Fruit fly (Drosophila melanogaster) whole organism, embryonic: ENCODE data around the gene roq.

ENCODE experiments used
- Awh ChIP-seq: fragments of 200-800 bp; sonication (Bioruptor generic); IDR thresholded peaks from 2 replicates; pipeline ENCODE4, ENCODE4 v1.3.6; 2022; ENCODE audit warnings: missing biosample characterization, missing genetic modification characterization
- BtbVII ChIP-seq: fragments of 200-800 bp; sonication (Bioruptor generic); optimal IDR thresholded peaks from 3 replicates; lab custom pipeline; 2017; ENCODE audit warnings: missing biosample characterization, mild to moderate bottlenecking, missing genetic modification characterization
- CG10959 ChIP-seq: fragments of 200-800 bp; sonication (Bioruptor generic); IDR thresholded peaks from 2 replicates; pipeline ENCODE4 v1.3.6; 2022; ENCODE audit warnings: missing biosample characterization, missing genetic modification characterization
- CG11723 ChIP-seq: fragments of 200-800 bp; sonication (Bioruptor generic); optimal IDR thresholded peaks from 2 replicates; lab custom pipeline; 2017; ENCODE audit warnings: missing biosample characterization, mild to moderate bottlenecking, missing genetic modification characterization
- CG12071 ChIP-seq: fragments of 200-800 bp; sonication (Bioruptor generic); optimal IDR thresholded peaks from 3 replicates; lab custom pipeline; 2018; ENCODE audit warnings: missing biosample characterization, mild to moderate bottlenecking, missing genetic modification characterization
- CG14667 ChIP-seq: fragments of 200-800 bp; sonication (Bioruptor generic); IDR thresholded peaks from 2 replicates; pipeline ENCODE4 v1.3.6; 2022; ENCODE audit warnings: missing biosample characterization, missing genetic modification characterization
- CG15073 ChIP-seq: fragments of 200-800 bp; sonication (Bioruptor generic); optimal IDR thresholded peaks from 2 replicates; lab custom pipeline; 2016; ENCODE audit warnings: missing biosample characterization, missing genetic modification characterization
- CG1603 ChIP-seq: fragments of 200-800 bp; sonication (Bioruptor generic); optimal IDR thresholded peaks from 2 replicates; lab custom pipeline; 2019; ENCODE audit warnings: missing biosample characterization, mild to moderate bottlenecking, missing genetic modification characterization, moderate library complexity
- CG16815 ChIP-seq: fragments of 200-800 bp; sonication (Bioruptor generic); optimal IDR thresholded peaks from 3 replicates; lab custom pipeline; 2017; ENCODE audit warnings: missing biosample characterization, mild to moderate bottlenecking, missing genetic modification characterization
- CG18262 ChIP-seq: fragments of 200-800 bp; optimal IDR thresholded peaks from 3 replicates; lab custom pipeline; 2019; ENCODE audit warnings: missing biosample characterization, mild to moderate bottlenecking, missing genetic modification characterization, moderate library complexity
- CG1832 ChIP-seq: fragments of 200-800 bp; sonication (Bioruptor generic); optimal IDR thresholded peaks from 2 replicates; lab custom pipeline; 2017; ENCODE audit warnings: missing biosample characterization, mild to moderate bottlenecking, missing genetic modification characterization, inconsistent platforms
- CG30431 ChIP-seq: fragments of 200-800 bp; sonication (Bioruptor generic); optimal IDR thresholded peaks from 2 replicates; lab custom pipeline; 2017; ENCODE audit warnings: missing biosample characterization, missing genetic modification characterization
- CG3726 ChIP-seq: fragments of 200-800 bp; sonication (Bioruptor generic); IDR thresholded peaks from 3 replicates; pipeline ENCODE4, ENCODE4 v1.3.6; 2022; ENCODE audit warnings: missing biosample characterization, missing genetic modification characterization
- CG3995 ChIP-seq: fragments of 200-800 bp; sonication (Bioruptor generic); optimal IDR thresholded peaks from 3 replicates; lab custom pipeline; 2016; ENCODE audit warnings: missing biosample characterization, missing genetic modification characterization
- CG4730 ChIP-seq: fragments of 200-800 bp; sonication (Bioruptor generic); IDR thresholded peaks from 2 replicates; pipeline ENCODE4 v1.3.6; 2022; ENCODE audit warnings: missing biosample characterization, missing genetic modification characterization
- CG5245 ChIP-seq: fragments of 200-800 bp; sonication (Bioruptor generic); optimal IDR thresholded peaks from 3 replicates; lab custom pipeline; 2016; ENCODE audit warnings: missing biosample characterization, missing genetic modification characterization
- CG6175 ChIP-seq: fragments of 200-800 bp; sonication (Bioruptor generic); IDR thresholded peaks from 3 replicates; pipeline ENCODE4 v1.3.6; 2022; ENCODE audit warnings: missing biosample characterization, missing genetic modification characterization
- CG7745 ChIP-seq: fragments of 200-800 bp; sonication (Bioruptor generic); optimal IDR thresholded peaks from 2 replicates; lab custom pipeline; 2018; ENCODE audit warnings: missing biosample characterization, mild to moderate bottlenecking, missing genetic modification characterization, moderate library complexity
- CG9437 ChIP-seq: fragments of 200-800 bp; sonication (Bioruptor generic); optimal IDR thresholded peaks from 2 replicates; lab custom pipeline; 2018; ENCODE audit warnings: missing biosample characterization, mild to moderate bottlenecking, missing genetic modification characterization
- Camta ChIP-seq: fragments of 200-800 bp; sonication (Bioruptor generic); optimal IDR thresholded peaks from 2 replicates; lab custom pipeline; 2016; ENCODE audit warnings: missing biosample characterization, missing genetic modification characterization
- Dip2 ChIP-seq: fragments of 200-800 bp; sonication (Bioruptor generic); IDR thresholded peaks from 2 replicates; pipeline ENCODE4 v1.3.6; 2022; ENCODE audit warnings: missing biosample characterization, missing genetic modification characterization
- HLH3B ChIP-seq: fragments of 200-800 bp; sonication (Bioruptor generic); IDR thresholded peaks from 2 replicates; pipeline ENCODE4 v1.3.6; 2022; ENCODE audit warnings: missing biosample characterization, missing genetic modification characterization
- HLH54F ChIP-seq: fragments of 200-800 bp; sonication (Bioruptor generic); optimal IDR thresholded peaks from 3 replicates; lab custom pipeline; 2016; ENCODE audit warnings: missing biosample characterization, missing genetic modification characterization
- Hr51 ChIP-seq, 2 experiments: fragments of 200-800 bp; sonication (Bioruptor generic); optimal IDR thresholded peaks; 2 replicates in 1 of 2; 3 replicates in 1 of 2; lab custom pipeline; 2016 to 2018; ENCODE audit warnings: missing biosample characterization in 2 of 2, missing genetic modification characterization in 2 of 2, mild to moderate bottlenecking in 1 of 2, moderate library complexity in 1 of 2
- Neu2 ChIP-seq: fragments of 200-800 bp; sonication (Bioruptor generic); optimal IDR thresholded peaks from 3 replicates; lab custom pipeline; 2016; ENCODE audit warnings: missing biosample characterization, missing genetic modification characterization, borderline replicate concordance
- Sox102F ChIP-seq: fragments of 200-800 bp; sonication (Bioruptor generic); optimal IDR thresholded peaks from 2 replicates; lab custom pipeline; 2018; ENCODE audit warnings: missing biosample characterization, mild to moderate bottlenecking, missing genetic modification characterization, moderate library complexity
- Stat92E ChIP-seq, 3 experiments: fragments of >200 bp in 2 of 3; fragments of 200-800 bp in 1 of 3; sonication (Bioruptor generic) in 1 of 3; optimal IDR thresholded peaks; 2 replicates each; lab custom pipeline; 2017 to 2019; ENCODE audit warnings: missing biosample characterization in 3 of 3, missing genetic modification characterization in 3 of 3, mild to moderate bottlenecking in 1 of 3, moderate library complexity in 1 of 3
- Xrp1 ChIP-seq: fragments of 200-800 bp; sonication (Bioruptor generic); IDR thresholded peaks from 2 replicates; pipeline ENCODE4 v1.3.6; 2022; ENCODE audit warnings: missing biosample characterization, missing genetic modification characterization
- cas ChIP-seq: fragments of 200-800 bp; sonication (Bioruptor generic); IDR thresholded peaks from 2 replicates; pipeline ENCODE4 v1.3.6; 2022; ENCODE audit warnings: missing biosample characterization, missing genetic modification characterization
- caup ChIP-seq: fragments of 200-800 bp; sonication (Bioruptor generic); optimal IDR thresholded peaks from 3 replicates; lab custom pipeline; 2017; ENCODE audit warnings: missing biosample characterization, mild to moderate bottlenecking, missing genetic modification characterization, moderate library complexity; ENCODE audit not compliant: severe bottlenecking
- chinmo ChIP-seq: fragments of 200-800 bp; sonication (Bioruptor generic); IDR thresholded peaks from 4 replicates; pipeline ENCODE4 v1.3.6; 2022; ENCODE audit warnings: missing biosample characterization, missing genetic modification characterization; ENCODE audit not compliant: partially characterized antibody
- crol ChIP-seq: fragments of 200-800 bp; sonication (Bioruptor generic); IDR thresholded peaks from 2 replicates; pipeline ENCODE4 v1.3.6; 2022; ENCODE audit warnings: missing biosample characterization, missing genetic modification characterization
- cwo ChIP-seq: fragments of 200-800 bp; sonication (Bioruptor generic); optimal IDR thresholded peaks from 3 replicates; lab custom pipeline; 2017; ENCODE audit warnings: missing biosample characterization, missing genetic modification characterization, mild to moderate bottlenecking, moderate library complexity, missing genetic modification reagents
- disco-r ChIP-seq: fragments of 200-800 bp; sonication (Bioruptor generic); optimal IDR thresholded peaks from 2 replicates; lab custom pipeline; 2016; ENCODE audit warnings: missing biosample characterization, missing genetic modification characterization
- dysf ChIP-seq: fragments of 200-800 bp; sonication (Bioruptor generic); IDR thresholded peaks from 3 replicates; pipeline ENCODE4 v1.3.6; 2022; ENCODE audit warnings: missing biosample characterization, missing genetic modification characterization
- esg ChIP-seq: fragments of 200-800 bp; sonication (Bioruptor generic); conservative IDR thresholded peaks from 2 replicates; pipeline ENCODE4 v1.3.6; 2022; ENCODE audit warnings: missing biosample characterization, missing genetic modification characterization
- eve ChIP-seq, 2 experiments: fragments of >200 bp; optimal IDR thresholded peaks; 2 replicates each; lab custom pipeline; 2017; ENCODE audit warnings: missing biosample characterization in 2 of 2, missing genetic modification characterization in 2 of 2
- fru ChIP-seq: fragments of >200 bp; optimal IDR thresholded peaks from 2 replicates; lab custom pipeline; 2017
- gsb-n ChIP-seq: fragments of 200-800 bp; sonication (Bioruptor generic); optimal IDR thresholded peaks from 3 replicates; lab custom pipeline; 2018; ENCODE audit warnings: missing biosample characterization, mild to moderate bottlenecking, missing genetic modification characterization
- jumu ChIP-seq: fragments of 200-800 bp; sonication (Bioruptor generic); optimal IDR thresholded peaks from 3 replicates; lab custom pipeline; 2016; ENCODE audit warnings: missing biosample characterization, missing genetic modification characterization
- oc ChIP-seq: fragments of 200-800 bp; sonication (Bioruptor generic); optimal IDR thresholded peaks from 2 replicates; lab custom pipeline; 2018; ENCODE audit warnings: missing biosample characterization, mild to moderate bottlenecking, missing genetic modification characterization, moderate library complexity
- pho ChIP-seq: fragments of 200-800 bp; sonication (Bioruptor generic); optimal IDR thresholded peaks from 2 replicates; lab custom pipeline; 2016; ENCODE audit warnings: missing biosample characterization, missing genetic modification characterization
- pum ChIP-seq: fragments of 200-800 bp; sonication (Bioruptor generic); optimal IDR thresholded peaks from 2 replicates; lab custom pipeline; 2016; ENCODE audit warnings: missing biosample characterization, missing genetic modification characterization
- rib ChIP-seq: fragments of 200-800 bp; sonication (Bioruptor generic); IDR thresholded peaks from 2 replicates; pipeline ENCODE4 v1.3.6; 2022; ENCODE audit warnings: missing biosample characterization, missing genetic modification characterization
- row ChIP-seq: fragments of 200-800 bp; sonication (Bioruptor generic); IDR thresholded peaks from 3 replicates; pipeline ENCODE4 v1.3.6; 2022; ENCODE audit warnings: missing biosample characterization, missing genetic modification characterization
- schlank ChIP-seq: fragments of 200-800 bp; sonication (Bioruptor generic); optimal IDR thresholded peaks from 2 replicates; lab custom pipeline; 2018; ENCODE audit warnings: missing biosample characterization, mild to moderate bottlenecking, missing genetic modification characterization
- tup ChIP-seq: fragments of 200-800 bp; sonication (Bioruptor generic); optimal IDR thresholded peaks from 2 replicates; lab custom pipeline; 2016; ENCODE audit warnings: missing biosample characterization, mild to moderate bottlenecking, missing genetic modification characterization, moderate library complexity
- zen ChIP-seq: fragments of 200-800 bp; sonication (Bioruptor generic); optimal IDR thresholded peaks from 3 replicates; lab custom pipeline; 2018; ENCODE audit warnings: missing biosample characterization, mild to moderate bottlenecking, missing genetic modification characterization, moderate library complexity
- zen2 ChIP-seq: fragments of 200-800 bp; sonication (Bioruptor generic); IDR thresholded peaks from 3 replicates; pipeline ENCODE4 v1.3.6; 2022; ENCODE audit warnings: missing biosample characterization, missing genetic modification characterization; ENCODE audit not compliant: partially characterized antibody
- zf30C ChIP-seq: fragments of 200-800 bp; sonication (Bioruptor generic); optimal IDR thresholded peaks from 3 replicates; lab custom pipeline; 2018; ENCODE audit warnings: missing biosample characterization, mild to moderate bottlenecking, missing genetic modification characterization

Gene roq

DNA sequence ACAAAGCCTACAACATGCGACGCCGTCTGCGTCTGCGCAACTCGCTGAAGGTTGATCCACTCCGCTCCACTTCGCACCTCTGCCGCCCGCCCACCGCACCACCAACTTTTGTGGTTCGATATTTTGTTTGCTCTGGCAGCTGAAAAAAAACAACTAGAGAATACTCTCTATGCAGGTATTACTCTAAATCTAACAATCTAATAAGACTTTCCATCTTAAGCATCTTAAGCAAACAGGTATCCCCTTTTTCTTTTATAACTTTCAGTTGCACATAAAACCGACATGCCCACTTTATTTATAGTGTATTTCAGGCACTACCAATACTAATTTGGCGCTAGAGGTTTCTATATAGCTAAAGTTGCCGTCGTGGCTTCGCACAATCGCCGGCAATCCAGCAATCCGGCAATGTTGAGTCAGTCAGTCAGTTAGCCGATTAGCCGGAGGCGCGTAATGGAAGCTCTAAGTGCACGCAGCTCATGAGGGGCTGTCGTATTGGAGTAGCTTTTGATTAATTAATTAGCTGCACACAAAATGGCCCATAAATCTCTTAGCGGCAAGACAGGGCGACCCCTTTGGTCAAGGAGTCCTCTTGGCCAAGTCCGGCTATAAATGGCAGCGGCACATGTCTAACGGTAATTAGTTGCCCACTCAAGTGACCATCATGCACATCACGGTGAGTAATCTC is 50.0 kb downstream of the roq start, which contains the start of gene CG13058 (continued):
- peak; percentile 50 for TF ChIP-seq CG9437 (GFP tag; lab: Kevin White, UChicago)
- 0 out of 2 replicates have a peak, but pooled peaks have one; percentile 22 for TF ChIP-seq CG14667 (GFP tag; lab: Robert Waterston, UW)
- peak; percentile 56 for TF ChIP-seq CG12071
- TF ChIP-seq jumu (GFP tag; lab: Kevin White, UChicago), result no peak
- TF ChIP-seq CG10959 (GFP tag; lab: Robert Waterston, UW), result no peak
- TF ChIP-seq CG4730 (GFP tag; lab: Robert Waterston, UW), result no peak; the same call in 1 of the 2 replicates
- TF ChIP-seq zf30C (GFP tag; lab: Kevin White, UChicago), result no peak
- no peak for TF ChIP-seq eve (GFP tag; optimal IDR thresholded peaks at IDR 0.05; lab: Kevin White, UChicago)
- TF ChIP-seq tup (GFP tag; lab: Kevin White, UChicago), result no peak
- TF ChIP-seq CG1603, result peak; percentile 28
- peak; percentile 81 for TF ChIP-seq esg
- no peak for TF ChIP-seq fru (lab: Kevin White, UChicago)
- TF ChIP-seq crol, result peak; percentile 69
- no peak for TF ChIP-seq Neu2 (GFP tag; lab: Kevin White, UChicago)
- no peak for TF ChIP-seq oc (tag; lab: Kevin White, UChicago)
- no peak for TF ChIP-seq Camta (GFP tag; lab: Kevin White, UChicago)
- no peak for TF ChIP-seq chinmo
- TF ChIP-seq HLH3B (GFP tag; lab: Robert Waterston, UW), result peak; percentile 78
- TF ChIP-seq CG30431 (GFP tag; lab: Kevin White, UChicago), result peak; percentile 27
- peak; percentile 17 for TF ChIP-seq CG16815
- TF ChIP-seq dysf (GFP tag; lab: Robert Waterston, UW), result peak; percentile 66
- TF ChIP-seq pum (GFP tag; lab: Kevin White, UChicago), result no peak
- TF ChIP-seq CG11723 (GFP tag; lab: Kevin White, UChicago), result peak; percentile 24
- TF ChIP-seq CG1832, result no peak
- peak; percentile 21 for TF ChIP-seq CG5245 (GFP tag; lab: Kevin White, UChicago)
- peak; percentile 62 for TF ChIP-seq caup (GFP tag; lab: Kevin White, UChicago)
- TF ChIP-seq Hr51 (GFP tag; optimal IDR thresholded peaks at IDR 0.05; lab: Kevin White, UChicago), result peak in 1 of 2 experiments; percentile 86
- no peak for TF ChIP-seq Awh (GFP tag; lab: Robert Waterston, UW)
- no peak for TF ChIP-seq zen (tag; lab: Kevin White, UChicago)
- no peak for TF ChIP-seq CG15073 (GFP tag; lab: Kevin White, UChicago)
- TF ChIP-seq Sox102F (GFP tag; lab: Kevin White, UChicago), result peak; percentile 75
- TF ChIP-seq CG7745 (tag; lab: Kevin White, UChicago), result no peak
- no peak for TF ChIP-seq CG6175
- peak; percentile 38 for TF ChIP-seq cwo
- TF ChIP-seq zen2 (GFP tag; lab: Robert Waterston, UW), result no peak
- TF ChIP-seq row (GFP tag; lab: Robert Waterston, UW), result peak; percentile 83
- no peak for TF ChIP-seq schlank (tag; lab: Kevin White, UChicago)
- TF ChIP-seq HLH54F (GFP tag; lab: Kevin White, UChicago), result peak; percentile 64
- TF ChIP-seq disco-r, result peak; percentile 13
- peak; percentile 53 for TF ChIP-seq pho (GFP tag; lab: Kevin White, UChicago)
- no peak for TF ChIP-seq Stat92E (GFP tag; optimal IDR thresholded peaks at IDR 0.05; lab: Kevin White, UChicago)
- no peak for TF ChIP-seq Dip2
- no peak for TF ChIP-seq CG18262 (tag; lab: Kevin White, UChicago)
- TF ChIP-seq Xrp1 (GFP tag; lab: Robert Waterston, UW), result no peak; the same call in 1 of the 2 replicates
- TF ChIP-seq rib, result no peak
- no peak for TF ChIP-seq CG3995
- no peak for TF ChIP-seq CG3726
- no peak for TF ChIP-seq cas (GFP tag; lab: Robert Waterston, UW)
- TF ChIP-seq gsb-n (tag; lab: Kevin White, UChicago), result no peak
- peak; percentile 51 for TF ChIP-seq BtbVII (GFP tag; lab: Kevin White, UChicago)
